Worm (Caenorhabditis elegans) whole organism, L4/young adult: Measurements from ENCODE around the gene T15B7.8.

Experiments
- W03F9.2 ChIP-seq: fragments of 150-350 bp; optimal IDR thresholded peaks from 2 replicates; lab custom pipeline; 2014; ENCODE audit warnings: missing biosample characterization, missing genetic modification characterization
- dao-5 ChIP-seq: sonication (generic microtip); optimal IDR thresholded peaks from 2 replicates; lab custom pipeline; 2016; ENCODE audit warnings: missing genotype, missing genetic modification characterization, moderate library complexity, missing compliant biosample characterization
- him-1 ChIP-seq: sonication (generic microtip); optimal IDR thresholded peaks from 2 replicates; lab custom pipeline; 2016; ENCODE audit warnings: missing genotype, missing genetic modification reagents, missing genetic modification characterization, missing compliant biosample characterization

- TF ChIP-seq W03F9.2 (tag; lab: Kevin White, UChicago) (no peak), him-1 (tag; lab: Kevin White, UChicago) (no peak), dao-5 (tag; lab: Kevin White, UChicago) (no peak)
Measured at ce11 chrV:6773735-6774134, 47.9 kb upstream of the T15B7.8 start, which contains the start of gene ZC404.16.
